Worm (Caenorhabditis elegans) whole organism, young adult: ENCODE results near the gene C34D4.4.

ENCODE experiments used
- C06A6.2 ChIP-seq: fragments of 200-800 bp; sonication (Bioruptor generic); conservative IDR thresholded peaks from 2 replicates; pipeline ENCODE4 v1.3.6; 2022; ENCODE audit warnings: missing genetic modification characterization, missing compliant biosample characterization
- T07F8.4 ChIP-seq: sonication (generic microtip); optimal IDR thresholded peaks from 2 replicates; lab custom pipeline; 2016; ENCODE audit warnings: mild to moderate bottlenecking, missing genetic modification characterization, moderate library complexity, missing compliant biosample characterization
- Y79H2A.3 ChIP-seq: fragments of 200-800 bp; sonication (Bioruptor generic); conservative IDR thresholded peaks from 2 replicates; pipeline ENCODE4 v1.3.6; 2022; ENCODE audit warnings: missing genetic modification reagents, missing genetic modification characterization, missing compliant biosample characterization
- attf-5 ChIP-seq: fragments of 200-800 bp; sonication (Bioruptor generic); optimal IDR thresholded peaks from 2 replicates; lab custom pipeline; 2018; ENCODE audit warnings: mild to moderate bottlenecking, missing genetic modification characterization, missing compliant biosample characterization
- bed-1 ChIP-seq: fragments of 200-800 bp; sonication (Bioruptor generic); IDR thresholded peaks from 2 replicates; pipeline ENCODE4 v1.3.6; 2022; ENCODE audit warnings: missing genetic modification reagents, missing genetic modification characterization, missing compliant biosample characterization
- ceh-91 ChIP-seq: fragments of 200-800 bp; sonication (Bioruptor generic); IDR thresholded peaks from 2 replicates; pipeline ENCODE4 v1.3.6; 2022; ENCODE audit warnings: missing genetic modification reagents, missing genetic modification characterization, missing compliant biosample characterization
- let-607 ChIP-seq, 2 experiments: fragments of 200-800 bp in 1 of 2; sonication (Bioruptor generic) in 1 of 2; sonication (generic microtip) in 1 of 2; optimal IDR thresholded peaks; 2 replicates each; lab custom pipeline; 2016 to 2018; ENCODE audit warnings: mild to moderate bottlenecking in 2 of 2, missing compliant biosample characterization in 2 of 2, missing genetic modification characterization in 2 of 2, moderate library complexity in 2 of 2, missing genotype in 1 of 2
- lin-40 ChIP-seq: sonication (generic microtip); optimal IDR thresholded peaks from 2 replicates; lab custom pipeline; 2016; ENCODE audit warnings: missing genetic modification characterization, mild to moderate bottlenecking, missing compliant biosample characterization, missing genotype, missing genetic modification reagents
- lsl-1 ChIP-seq: fragments of 200-800 bp; sonication (Bioruptor generic); optimal IDR thresholded peaks from 2 replicates; lab custom pipeline; 2018; ENCODE audit warnings: mild to moderate bottlenecking, missing genetic modification characterization, moderate library complexity, missing compliant biosample characterization
- nhr-90 ChIP-seq: sonication (generic microtip); optimal IDR thresholded peaks from 2 replicates; lab custom pipeline; 2016; ENCODE audit warnings: missing genotype, mild to moderate bottlenecking, missing genetic modification characterization, missing compliant biosample characterization
- snpc-4 ChIP-seq, 5 experiments: fragments of 150-350 bp in 1 of 5; sonication (generic microtip) in 4 of 5; optimal IDR thresholded peaks; 2 replicates each; lab custom pipeline; 2014 to 2018; ENCODE audit warnings: missing genetic modification characterization in 5 of 5, missing biosample characterization in 3 of 5, antibody characterized with exemption in 2 of 5, mild to moderate bottlenecking in 2 of 5, missing compliant biosample characterization in 2 of 5, missing genotype in 2 of 5, moderate library complexity in 2 of 5, missing genetic modification reagents in 1 of 5
- sptf-2 ChIP-seq: fragments of 200-800 bp; sonication (Bioruptor generic); optimal IDR thresholded peaks from 2 replicates; lab custom pipeline; 2018; ENCODE audit warnings: mild to moderate bottlenecking, missing genetic modification characterization, missing compliant biosample characterization
- unc-130 ChIP-seq: sonication (generic microtip); optimal IDR thresholded peaks from 2 replicates; lab custom pipeline; 2016; ENCODE audit warnings: missing genetic modification reagents, missing genetic modification characterization, missing compliant biosample characterization
- unc-62 ChIP-seq: fragments of 150-350 bp; optimal IDR thresholded peaks from 2 replicates; lab custom pipeline; 2014; ENCODE audit warnings: missing biosample characterization, missing genetic modification reagents, missing genetic modification characterization

ce11 chrIV:7139143-7139542, 10.0 kb upstream of the C34D4.4 start:
- TF ChIP-seq ceh-91 = no peak
- no peak for TF ChIP-seq snpc-4 (GFP tag; optimal IDR thresholded peaks at IDR 0.05; lab: Kevin White, UChicago)
- no peak for TF ChIP-seq snpc-4 (tag; optimal IDR thresholded peaks at IDR 0.05; lab: Kevin White, UChicago)
- TF ChIP-seq sptf-2 (GFP tag; lab: Kevin White, UChicago) = no peak
- no peak for TF ChIP-seq unc-130
- TF ChIP-seq C06A6.2 (GFP tag; lab: Robert Waterston, UW) = no peak
- no peak for TF ChIP-seq lin-40 (tag; lab: Kevin White, UChicago)
- TF ChIP-seq bed-1 (GFP tag; lab: Robert Waterston, UW) = no peak
- TF ChIP-seq T07F8.4 (tag; lab: Kevin White, UChicago) = no peak
- TF ChIP-seq lsl-1 = no peak
- TF ChIP-seq attf-5 (GFP tag; lab: Kevin White, UChicago) = no peak
- TF ChIP-seq unc-62 (GFP tag; lab: Kevin White, UChicago) = no peak
- no peak for TF ChIP-seq Y79H2A.3 (GFP tag; lab: Robert Waterston, UW)
- no peak for TF ChIP-seq let-607 (tag; optimal IDR thresholded peaks at IDR 0.05; lab: Kevin White, UChicago)
- TF ChIP-seq nhr-90 = no peak
